Worm (Caenorhabditis elegans) whole organism, L1 larva: ENCODE results near the gene ZK1010.10.

ENCODE experiments used
- ces-1 ChIP-seq: fragments of 150-350 bp; optimal IDR thresholded peaks from 2 replicates; lab custom pipeline; 2014; ENCODE audit warnings: missing biosample characterization, missing genetic modification reagents, missing genetic modification characterization
- pqm-1 ChIP-seq: sonication (generic microtip); optimal IDR thresholded peaks from 3 replicates; lab custom pipeline; 2017; ENCODE audit warnings: missing biosample characterization, missing genetic modification characterization
- tbx-2 ChIP-seq: sonication (generic microtip); optimal IDR thresholded peaks from 2 replicates; lab custom pipeline; 2016; ENCODE audit warnings: missing genetic modification characterization, missing compliant biosample characterization

- TF ChIP-seq pqm-1 (tag; lab: Kevin White, UChicago) (no peak), tbx-2 (tag; lab: Kevin White, UChicago) (no peak), ces-1 (GFP tag; lab: Kevin White, UChicago) (no peak)
Measured at ce11 chrIII:13024281-13024680, 22.1 kb downstream of the ZK1010.10 start, which contains the start of gene cyp-13A12.
